Worm (Caenorhabditis elegans): Measurements from ENCODE around the gene nipi-4.

- TF ChIP-seq flt-1 (GFP tag; IDR thresholded peaks at IDR 0.05) (no peak), ceh-36 (tag; optimal IDR thresholded peaks at IDR 0.05) (no peak), ama-1 (optimal IDR thresholded peaks at IDR 0.05) (no peak)
Observed at ce11 chrV:7853900-7854299, 16.7 kb downstream of the nipi-4 start.

Data from whole organism, early embryonic.